Worm (Caenorhabditis elegans): ENCODE results near the gene unc-36.

- TF ChIP-seq unc-39 (tag; optimal IDR thresholded peaks at IDR 0.05) (no peak), ces-1 (GFP tag; optimal IDR thresholded peaks at IDR 0.05) (no peak), nhr-76 (tag; optimal IDR thresholded peaks at IDR 0.05) (no peak), lin-32 (GFP tag; optimal IDR thresholded peaks at IDR 0.05) (no peak), mab-5 (tag; optimal IDR thresholded peaks at IDR 0.05) (no peak), mep-1 (tag; optimal IDR thresholded peaks at IDR 0.05) (no peak), snpc-4 (tag; optimal IDR thresholded peaks at IDR 0.05) (no peak), elt-1 (tag; optimal IDR thresholded peaks at IDR 0.05; ENCODE audit: borderline replicate concordance, insufficient read depth) (no peak), blmp-1 (tag; optimal IDR thresholded peaks at IDR 0.05) (no peak), unc-62 (GFP tag; optimal IDR thresholded peaks at IDR 0.05) (no peak), lin-13 (tag; optimal IDR thresholded peaks at IDR 0.05) (no peak), pha-4 (tag; optimal IDR thresholded peaks at IDR 0.05) (no peak), ceh-83 (GFP tag; optimal IDR thresholded peaks at IDR 0.05) (no peak), lsy-2 (tag; optimal IDR thresholded peaks at IDR 0.05) (no peak)
Observed at ce11 chrIII:8239325-8239724, 38.3 kb upstream of the unc-36 start, which contains the start of gene tsp-1.
